Worm (Caenorhabditis elegans) whole organism, mixed stage, embryonic: ENCODE results near the gene C54G10.1.

Experiments
- ceh-39 ChIP-seq: fragments of 150-350 bp; optimal IDR thresholded peaks from 2 replicates; lab custom pipeline; 2014; ENCODE audit warnings: missing biosample characterization, missing genetic modification characterization
- ces-1 ChIP-seq: fragments of 150-350 bp; optimal IDR thresholded peaks from 2 replicates; lab custom pipeline; 2014; ENCODE audit warnings: missing biosample characterization, missing genetic modification reagents, missing genetic modification characterization
- elt-3 ChIP-seq: fragments of 150-350 bp; optimal IDR thresholded peaks from 2 replicates; lab custom pipeline; 2014; ENCODE audit warnings: missing biosample characterization, missing genetic modification characterization
- ham-2 ChIP-seq: fragments of 200-800 bp; sonication (Bioruptor generic); optimal IDR thresholded peaks from 2 replicates; lab custom pipeline; 2018; ENCODE audit warnings: mild to moderate bottlenecking, missing genetic modification characterization, missing compliant biosample characterization
- hlh-1 ChIP-seq: fragments of 150-350 bp; optimal IDR thresholded peaks from 2 replicates; lab custom pipeline; 2014; ENCODE audit warnings: missing biosample characterization, missing genetic modification reagents, missing genetic modification characterization
- mep-1 ChIP-seq: fragments of 150-350 bp; optimal IDR thresholded peaks from 2 replicates; lab custom pipeline; 2017; ENCODE audit warnings: missing biosample characterization, missing genetic modification reagents, missing genetic modification characterization, inconsistent platforms
- nhr-12 ChIP-seq: fragments of 150-350 bp; optimal IDR thresholded peaks from 2 replicates; lab custom pipeline; 2014; ENCODE audit warnings: missing biosample characterization, missing genetic modification characterization
- nhr-237 ChIP-seq: fragments of 150-350 bp; optimal IDR thresholded peaks from 2 replicates; lab custom pipeline; 2014; ENCODE audit warnings: missing biosample characterization, missing genetic modification characterization
- snpc-4 ChIP-seq: fragments of 150-350 bp; optimal IDR thresholded peaks from 2 replicates; lab custom pipeline; 2014; ENCODE audit warnings: missing biosample characterization, missing genetic modification characterization
- unc-39 ChIP-seq: fragments of 150-350 bp; optimal IDR thresholded peaks from 2 replicates; lab custom pipeline; 2014; ENCODE audit warnings: missing biosample characterization, missing genetic modification characterization
- unc-62 ChIP-seq: fragments of 150-350 bp; optimal IDR thresholded peaks from 2 replicates; lab custom pipeline; 2014; ENCODE audit warnings: missing biosample characterization, missing genetic modification reagents, missing genetic modification characterization
- zip-8 ChIP-seq: fragments of 150-350 bp; optimal IDR thresholded peaks from 2 replicates; lab custom pipeline; 2014; ENCODE audit warnings: missing biosample characterization, missing genetic modification characterization

ce11 chrV:14614454-14614853, 26.4 kb upstream of the C54G10.1 start:
- TF ChIP-seq elt-3 (tag; lab: Kevin White, UChicago) (no peak), hlh-1 (tag; lab: Kevin White, UChicago) (no peak), ceh-39 (no peak), mep-1 (tag; lab: Kevin White, UChicago) (no peak), nhr-12 (tag; lab: Kevin White, UChicago) (no peak), zip-8 (tag; lab: Kevin White, UChicago) (no peak), snpc-4 (tag; lab: Kevin White, UChicago) (no peak), unc-62 (GFP tag; lab: Kevin White, UChicago) (no peak), ces-1 (no peak), ham-2 (GFP tag; lab: Kevin White, UChicago) (no peak), unc-39 (tag; lab: Kevin White, UChicago) (no peak), nhr-237 (tag; lab: Kevin White, UChicago) (no peak)
